Worm (Caenorhabditis elegans): ENCODE data around the gene T19B10.12.

The T19B10.12 gene

ce11 chrV:11231177-11231576, 19.7 kb upstream of the T19B10.12 start:
- no peak for TF ChIP-seq F13C5.2 (tag; optimal IDR thresholded peaks at IDR 0.05)
- TF ChIP-seq B0310.2 (tag; optimal IDR thresholded peaks at IDR 0.05) = no peak
- no peak for TF ChIP-seq scrt-1 (GFP tag; IDR thresholded peaks at IDR 0.05)

- no peak for TF ChIP-seq pes-1 (GFP tag; IDR thresholded peaks at IDR 0.05)
- no peak for TF ChIP-seq tbx-11 (GFP tag; IDR thresholded peaks at IDR 0.05)
- TF ChIP-seq ceh-13 (GFP tag; optimal IDR thresholded peaks at IDR 0.05) = no peak
- no peak for TF ChIP-seq hnd-1 (tag; optimal IDR thresholded peaks at IDR 0.05)
Measured at ce11 chrV:11234350-11234749, 16.5 kb upstream of the T19B10.12 start, which contains the start of gene T19B10.5. Gene T19B10.5, plus strand, starts transcription at chrV:11234650.

DNA sequence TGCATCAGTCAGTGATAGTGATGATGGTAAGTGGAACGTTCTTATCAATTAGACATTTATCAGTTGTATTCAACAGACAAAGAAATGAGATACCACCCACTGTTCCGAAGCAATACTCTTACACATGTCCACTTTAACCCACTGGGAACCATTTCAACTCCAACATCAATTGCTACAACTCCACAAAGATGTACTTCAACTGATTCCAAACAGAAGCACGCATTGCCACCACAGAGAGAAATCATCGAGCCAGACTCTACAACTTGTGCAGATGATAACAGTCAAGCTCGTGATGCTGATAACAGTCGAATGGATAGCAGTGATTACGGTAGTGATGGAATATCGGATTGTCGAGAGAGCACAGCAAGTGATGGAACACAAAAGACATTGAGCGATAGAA, 15.0 kb upstream of the T19B10.12 start:
- TF ChIP-seq ceh-36 (tag; optimal IDR thresholded peaks at IDR 0.05) (no peak), sea-1 (GFP tag; conservative IDR thresholded peaks at IDR 0.05) (no peak), ceh-13 (GFP tag; optimal IDR thresholded peaks at IDR 0.05) (no peak), scrt-1 (GFP tag; IDR thresholded peaks at IDR 0.05) (no peak), tbx-11 (GFP tag; IDR thresholded peaks at IDR 0.05) (no peak), ama-1 (optimal IDR thresholded peaks at IDR 0.05) (no peak), ets-7 (tag; optimal IDR thresholded peaks at IDR 0.05) (no peak), tra-4 (tag; optimal IDR thresholded peaks at IDR 0.05) (no peak), aly-1 (tag; optimal IDR thresholded peaks at IDR 0.05) (no peak), tbx-37 (GFP tag; conservative IDR thresholded peaks at IDR 0.05) (no peak), flt-1 (GFP tag; IDR thresholded peaks at IDR 0.05) (no peak), hmg-4 (GFP tag; optimal IDR thresholded peaks at IDR 0.05) (no peak), hnd-1 (tag; optimal IDR thresholded peaks at IDR 0.05) (no peak), B0310.2 (tag; optimal IDR thresholded peaks at IDR 0.05) (no peak), F13C5.2 (tag; optimal IDR thresholded peaks at IDR 0.05) (no peak), pes-1 (GFP tag; IDR thresholded peaks at IDR 0.05) (no peak), hmbx-1 (tag; optimal IDR thresholded peaks at IDR 0.05) (no peak)

DNA sequence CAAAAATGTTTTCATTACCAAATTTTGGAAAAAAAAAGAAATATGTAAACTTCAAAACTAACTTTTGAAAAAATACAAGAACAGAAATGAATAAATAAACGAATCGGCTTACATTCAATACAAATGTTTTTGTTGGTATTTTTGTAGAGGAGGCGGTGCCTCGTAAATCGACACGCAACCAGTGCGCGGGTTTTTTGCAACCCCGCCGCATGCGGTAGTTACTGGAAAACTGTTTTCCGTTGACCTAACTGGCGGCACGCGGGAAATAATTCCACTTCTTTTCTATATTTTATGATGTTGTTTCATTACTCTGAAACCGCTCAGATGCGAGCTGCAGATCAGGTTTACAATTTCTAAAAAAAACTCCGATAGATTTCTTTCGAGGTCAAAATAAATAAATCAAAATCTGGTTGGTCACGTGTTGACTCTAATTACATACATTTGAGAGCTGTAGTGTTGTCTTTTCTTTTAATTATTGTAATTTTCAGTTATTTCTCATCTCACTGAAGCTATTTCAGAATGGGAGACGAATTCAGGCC, 11.6 kb upstream of the T19B10.12 start, which contains the start of the genes dvc-1 and ima-1:
dvc-1 (minus strand) TSS at position 145 of the 539 bp plus-strand sequence.
ima-1 (plus strand) TSS at position 489 of the 539 bp plus-strand sequence.
- TF ChIP-seq ama-1 (optimal IDR thresholded peaks at IDR 0.05) (no peak), flt-1 (GFP tag; IDR thresholded peaks at IDR 0.05) (peak; percentile 76), aly-1 (tag; optimal IDR thresholded peaks at IDR 0.05) (no peak), sea-1 (GFP tag; conservative IDR thresholded peaks at IDR 0.05) (peak; percentile 75), scrt-1 (GFP tag; IDR thresholded peaks at IDR 0.05) (peak; percentile 55; the same call in 1 of the 2 replicates), tbx-11 (GFP tag; IDR thresholded peaks at IDR 0.05) (peak; percentile 69; the same call in 1 of the 2 replicates), hmbx-1 (tag; optimal IDR thresholded peaks at IDR 0.05) (peak; percentile 12), B0310.2 (tag; optimal IDR thresholded peaks at IDR 0.05) (no peak), hnd-1 (tag; optimal IDR thresholded peaks at IDR 0.05) (peak; percentile 43), hmg-4 (GFP tag; optimal IDR thresholded peaks at IDR 0.05) (peak; percentile 50), pes-1 (GFP tag; IDR thresholded peaks at IDR 0.05) (no peak), ceh-36 (tag; optimal IDR thresholded peaks at IDR 0.05) (peak; percentile 69), tra-4 (tag; optimal IDR thresholded peaks at IDR 0.05) (no peak), ceh-13 (GFP tag; optimal IDR thresholded peaks at IDR 0.05) (peak; percentile 65), tbx-37 (GFP tag; conservative IDR thresholded peaks at IDR 0.05) (peak; percentile 74), ets-7 (tag; optimal IDR thresholded peaks at IDR 0.05) (peak; percentile 0), F13C5.2 (tag; optimal IDR thresholded peaks at IDR 0.05) (peak; percentile 90)

DNA sequence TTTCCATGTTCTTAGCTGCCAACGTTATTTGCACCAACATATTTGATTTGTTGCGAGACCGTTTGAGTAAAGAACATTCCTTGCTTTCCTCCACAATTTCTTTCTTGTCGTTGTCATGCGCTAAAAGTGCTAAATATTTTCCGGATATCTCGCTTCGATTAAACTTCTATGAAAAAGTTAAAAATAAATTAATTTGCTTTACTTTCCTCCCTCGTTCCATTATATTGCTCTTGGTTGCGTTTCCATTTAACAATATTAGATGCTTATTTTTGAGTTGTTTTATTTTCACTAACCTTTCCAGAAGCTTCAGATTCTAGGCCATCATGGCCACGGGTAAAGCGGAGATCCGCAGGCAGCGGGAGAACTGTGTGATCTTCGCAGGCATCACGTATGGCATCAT, 9.3 kb upstream of the T19B10.12 start, which contains the start of gene pgap-1:
pgap-1 (plus strand) TSS at position 301 of the 400 bp plus-strand sequence.
- TF ChIP-seq tra-4 (tag; optimal IDR thresholded peaks at IDR 0.05) (no peak), flt-1 (GFP tag; IDR thresholded peaks at IDR 0.05) (no peak), ama-1 (optimal IDR thresholded peaks at IDR 0.05) (no peak), aly-1 (tag; optimal IDR thresholded peaks at IDR 0.05) (no peak), F13C5.2 (tag; optimal IDR thresholded peaks at IDR 0.05) (no peak), sea-1 (GFP tag; conservative IDR thresholded peaks at IDR 0.05) (no peak), scrt-1 (GFP tag; IDR thresholded peaks at IDR 0.05) (no peak), hmbx-1 (tag; optimal IDR thresholded peaks at IDR 0.05) (no peak), tbx-11 (GFP tag; IDR thresholded peaks at IDR 0.05) (no peak), ceh-13 (GFP tag; optimal IDR thresholded peaks at IDR 0.05) (no peak), ceh-36 (tag; optimal IDR thresholded peaks at IDR 0.05) (no peak), B0310.2 (tag; optimal IDR thresholded peaks at IDR 0.05) (no peak), hnd-1 (tag; optimal IDR thresholded peaks at IDR 0.05) (no peak), hmg-4 (GFP tag; optimal IDR thresholded peaks at IDR 0.05) (no peak), tbx-37 (GFP tag; conservative IDR thresholded peaks at IDR 0.05) (no peak), ets-7 (tag; optimal IDR thresholded peaks at IDR 0.05) (no peak), pes-1 (GFP tag; IDR thresholded peaks at IDR 0.05) (no peak)

- TF ChIP-seq hmg-4 (GFP tag; optimal IDR thresholded peaks at IDR 0.05) (no peak), ceh-36 (tag; optimal IDR thresholded peaks at IDR 0.05) (no peak), hmbx-1 (tag; optimal IDR thresholded peaks at IDR 0.05) (no peak), B0310.2 (tag; optimal IDR thresholded peaks at IDR 0.05) (no peak)
Measured at ce11 chrV:11244539-11244938, 6.3 kb upstream of the T19B10.12 start, which contains the start of gene mxl-1. Gene mxl-1, plus strand, starts transcription at chrV:11244839.

ce11 chrV:11245029-11245428, 5.8 kb upstream of the T19B10.12 start:
- no peak for TF ChIP-seq pes-1 (GFP tag; IDR thresholded peaks at IDR 0.05)
- TF ChIP-seq tbx-37 (GFP tag; conservative IDR thresholded peaks at IDR 0.05) = no peak
- no peak for TF ChIP-seq ets-7 (tag; optimal IDR thresholded peaks at IDR 0.05)
- TF ChIP-seq F13C5.2 (tag; optimal IDR thresholded peaks at IDR 0.05) = no peak
- no peak for TF ChIP-seq ceh-36 (tag; optimal IDR thresholded peaks at IDR 0.05)
- no peak for TF ChIP-seq hmbx-1 (tag; optimal IDR thresholded peaks at IDR 0.05)
- TF ChIP-seq scrt-1 (GFP tag; IDR thresholded peaks at IDR 0.05) = no peak
- TF ChIP-seq flt-1 (GFP tag; IDR thresholded peaks at IDR 0.05) = no peak
- TF ChIP-seq tbx-11 (GFP tag; IDR thresholded peaks at IDR 0.05) = no peak
- TF ChIP-seq sea-1 (GFP tag; conservative IDR thresholded peaks at IDR 0.05) = no peak
- TF ChIP-seq ceh-13 (GFP tag; optimal IDR thresholded peaks at IDR 0.05) = no peak
- no peak for TF ChIP-seq ama-1 (optimal IDR thresholded peaks at IDR 0.05)
- TF ChIP-seq aly-1 (tag; optimal IDR thresholded peaks at IDR 0.05) = no peak
